Worm (Caenorhabditis elegans): ENCODE results near the gene F40F8.12.

- TF ChIP-seq W03F9.2 (tag; optimal IDR thresholded peaks at IDR 0.05) (no peak), him-1 (tag; optimal IDR thresholded peaks at IDR 0.05) (no peak)
Observed at ce11 chrII:11161675-11162074, 32.1 kb downstream of the F40F8.12 start.

Data from whole organism, L4/young adult.